Comparison of ENCODE assay signal across 5 fruit fly cellular contexts in the genomic region with DNA sequence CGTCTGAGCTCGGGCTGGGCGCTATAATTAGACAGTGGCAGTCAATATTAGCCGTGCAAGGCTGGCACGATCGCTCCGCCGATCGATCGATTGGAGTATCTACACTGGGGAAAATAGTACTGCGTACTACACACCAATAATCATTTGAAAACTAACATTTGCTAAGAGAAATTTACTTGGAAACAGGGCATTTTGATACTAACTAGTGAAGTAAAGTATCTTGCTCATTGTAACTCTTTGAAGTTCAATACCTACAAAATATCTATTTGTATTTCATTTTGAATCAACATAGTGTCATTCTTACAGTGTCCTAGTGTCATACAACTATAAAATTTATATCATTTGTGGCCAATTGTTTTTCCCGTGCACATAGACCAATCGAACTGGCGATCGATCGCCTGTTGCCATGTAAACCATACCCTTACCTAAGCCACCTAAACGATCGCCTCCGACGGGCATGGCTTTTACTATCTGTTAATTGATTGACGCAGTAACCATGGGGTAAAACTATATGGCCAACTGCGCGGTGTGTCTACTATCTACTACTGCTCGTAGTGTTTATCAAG.
TF ChIP-seq lines count a peak whose summit lies in the region.

No protein-coding gene starts in this region.

- TF ChIP-seq CTCF in whole organism, embryonic (GFP tag; optimal IDR thresholded peaks at IDR 0.05; lab: Kevin White, UChicago): no peak

TF ChIP-seq in whole organism, adult, 20 proteins besides CTCF, POLR2A, EP300 and RAD21 (continues in another document):
- TF ChIP-seq Crg-1 (GFP tag; optimal IDR thresholded peaks at IDR 0.05; lab: Kevin White, UChicago) (peak; percentile 4), toe (GFP tag; optimal IDR thresholded peaks at IDR 0.05; lab: Kevin White, UChicago) (peak; percentile 77), CG7101 (tag; optimal IDR thresholded peaks at IDR 0.05; lab: Kevin White, UChicago) (peak; percentile 95), Mnt (GFP tag; optimal IDR thresholded peaks at IDR 0.05; lab: Kevin White, UChicago) (peak; percentile 37), CG33017 (tag; optimal IDR thresholded peaks at IDR 0.05; lab: Kevin White, UChicago) (peak; percentile 84), Hr96 (GFP tag; optimal IDR thresholded peaks at IDR 0.05; lab: Kevin White, UChicago) (peak; percentile 88), cic (GFP tag; optimal IDR thresholded peaks at IDR 0.05; lab: Kevin White, UChicago) (no peak), CG1620 (GFP tag; optimal IDR thresholded peaks at IDR 0.05; lab: Kevin White, UChicago) (peak; percentile 47), CG7045 (GFP tag; optimal IDR thresholded peaks at IDR 0.05; lab: Kevin White, UChicago) (peak; percentile 79), CG11617 (GFP tag; optimal IDR thresholded peaks at IDR 0.05; lab: Kevin White, UChicago) (peak; percentile 94), tj (GFP tag; optimal IDR thresholded peaks at IDR 0.05; lab: Kevin White, UChicago) (peak; percentile 57), CG5204 (GFP tag; optimal IDR thresholded peaks at IDR 0.05; lab: Kevin White, UChicago) (peak; percentile 89), CG12768 (GFP tag; optimal IDR thresholded peaks at IDR 0.05; lab: Kevin White, UChicago) (peak; percentile 78), CG14711 (tag; optimal IDR thresholded peaks at IDR 0.05; lab: Kevin White, UChicago) (peak; percentile 49), bab1 (GFP tag; optimal IDR thresholded peaks at IDR 0.05; lab: Kevin White, UChicago) (no peak), cnc (optimal IDR thresholded peaks at IDR 0.05; lab: Kevin White, UChicago) (no peak), ovo (GFP tag; optimal IDR thresholded peaks at IDR 0.05; lab: Kevin White, UChicago) (peak; percentile 51)

TF ChIP-seq in whole organism, embryonic, 481 proteins besides CTCF, POLR2A, EP300 and RAD21 (continues in another document):
- TF ChIP-seq ab (GFP tag; optimal IDR thresholded peaks at IDR 0.05; lab: Kevin White, UChicago) (peak; percentile 36), CG11093 (GFP tag; IDR thresholded peaks at IDR 0.05; lab: Robert Waterston, UW) (peak; percentile 67; the same call in 2 of the 3 replicates), bcd (GFP tag; optimal IDR thresholded peaks at IDR 0.05; lab: Kevin White, UChicago) (peak; percentile 84), Hsf (GFP tag; optimal IDR thresholded peaks at IDR 0.05; lab: Kevin White, UChicago) (peak; percentile 86), Ptx1 (GFP tag; IDR thresholded peaks at IDR 0.05; lab: Robert Waterston, UW) (peak; percentile 88), sob (GFP tag; IDR thresholded peaks at IDR 0.05; lab: Robert Waterston, UW) (no peak; the same call in none of the 2 replicates), CG8359 (GFP tag; optimal IDR thresholded peaks at IDR 0.05; lab: Kevin White, UChicago; ENCODE audit: borderline replicate concordance) (peak; percentile 46), Xrp1 (GFP tag; IDR thresholded peaks at IDR 0.05; lab: Robert Waterston, UW) (peak; percentile 82), Gsc (GFP tag; IDR thresholded peaks at IDR 0.05; lab: Robert Waterston, UW) (0 out of 2 replicates have a peak, but pooled peaks have one; percentile 24), CG9932 (GFP tag; IDR thresholded peaks at IDR 0.05; lab: Robert Waterston, UW) (peak; percentile 55; the same call in 1 of the 2 replicates), wor (GFP tag; IDR thresholded peaks at IDR 0.05; lab: Robert Waterston, UW) (peak; percentile 58), Trl (optimal IDR thresholded peaks at IDR 0.05; lab: Kevin White, UChicago) (no peak), Trl (GFP tag; optimal IDR thresholded peaks at IDR 0.05; lab: Kevin White, UChicago) (peak; percentile 68), CG4424 (GFP tag; optimal IDR thresholded peaks at IDR 0.05; lab: Kevin White, UChicago) (peak; percentile 78), CG32532 (GFP tag; IDR thresholded peaks at IDR 0.05; lab: Robert Waterston, UW) (peak; percentile 70), Six4 (GFP tag; optimal IDR thresholded peaks at IDR 0.05; lab: Kevin White, UChicago) (peak; percentile 76)

TF ChIP-seq in whole organism, prepupa, 60 proteins besides CTCF, POLR2A, EP300 and RAD21 (continues in another document):
- TF ChIP-seq net (GFP tag; optimal IDR thresholded peaks at IDR 0.05; lab: Kevin White, UChicago) (peak; percentile 68), Hr38 (GFP tag; optimal IDR thresholded peaks at IDR 0.05; lab: Kevin White, UChicago) (no peak), Gug (GFP tag; IDR thresholded peaks at IDR 0.05; lab: Robert Waterston, UW) (peak; percentile 65), CG7368 (GFP tag; optimal IDR thresholded peaks at IDR 0.05; lab: Kevin White, UChicago) (peak; percentile 17), Sox14 (GFP tag; optimal IDR thresholded peaks at IDR 0.05; lab: Kevin White, UChicago) (peak; percentile 79), Smox (GFP tag; optimal IDR thresholded peaks at IDR 0.05; lab: Kevin White, UChicago) (peak; percentile 53), eg (GFP tag; IDR thresholded peaks at IDR 0.05; lab: Robert Waterston, UW) (peak; percentile 68), dsx (GFP tag; optimal IDR thresholded peaks at IDR 0.05; lab: Kevin White, UChicago; ENCODE audit: poor library complexity, severe bottlenecking) (peak; percentile 52), fd85E (GFP tag; optimal IDR thresholded peaks at IDR 0.05; lab: Kevin White, UChicago) (no peak), vri (GFP tag; optimal IDR thresholded peaks at IDR 0.05; lab: Kevin White, UChicago) (peak; percentile 39), fkh (GFP tag; optimal IDR thresholded peaks at IDR 0.05; lab: Kevin White, UChicago) (peak; percentile 60), Eip75B (GFP tag; optimal IDR thresholded peaks at IDR 0.05; lab: Kevin White, UChicago) (peak; percentile 64), topi (GFP tag; optimal IDR thresholded peaks at IDR 0.05; lab: Kevin White, UChicago) (peak; percentile 52), esn (GFP tag; optimal IDR thresholded peaks at IDR 0.05; lab: Kevin White, UChicago) (peak; percentile 55), OdsH (GFP tag; optimal IDR thresholded peaks at IDR 0.05; lab: Kevin White, UChicago) (peak; percentile 80), ss (GFP tag; optimal IDR thresholded peaks at IDR 0.05; lab: Kevin White, UChicago) (peak in 1 of 2 experiments; percentile 20), CG6854 (GFP tag; optimal IDR thresholded peaks at IDR 0.05; lab: Kevin White, UChicago) (no peak)

TF ChIP-seq in whole organism, pupa, 21 proteins besides CTCF, POLR2A, EP300 and RAD21 (continues in another document):
- TF ChIP-seq gl (tag; optimal IDR thresholded peaks at IDR 0.05; lab: Kevin White, UChicago) (peak; percentile 20), CG34367 (tag; optimal IDR thresholded peaks at IDR 0.05; lab: Kevin White, UChicago) (peak; percentile 77), fd96Ca (GFP tag; IDR thresholded peaks at IDR 0.05; lab: Robert Waterston, UW) (peak; percentile 34; the same call in 1 of the 3 replicates), CG13204 (GFP tag; optimal IDR thresholded peaks at IDR 0.05; lab: Kevin White, UChicago) (no peak), Pif1B (GFP tag; optimal IDR thresholded peaks at IDR 0.05; lab: Kevin White, UChicago) (peak; percentile 35), CG8159 (tag; optimal IDR thresholded peaks at IDR 0.05; lab: Kevin White, UChicago) (peak; percentile 76), CG8301 (tag; optimal IDR thresholded peaks at IDR 0.05; lab: Kevin White, UChicago) (peak; percentile 60), rn (GFP tag; IDR thresholded peaks at IDR 0.05; lab: Robert Waterston, UW) (peak; percentile 22; the same call in 1 of the 2 replicates), Ets98B (GFP tag; IDR thresholded peaks at IDR 0.05; lab: Robert Waterston, UW) (peak; percentile 62; the same call in 1 of the 2 replicates), CG17806 (tag; optimal IDR thresholded peaks at IDR 0.05; lab: Kevin White, UChicago) (peak; percentile 67), CG10348 (GFP tag; IDR thresholded peaks at IDR 0.05; lab: Robert Waterston, UW) (no peak), CG9948 (tag; optimal IDR thresholded peaks at IDR 0.05; lab: Kevin White, UChicago) (peak; percentile 76), CG12605 (GFP tag; IDR thresholded peaks at IDR 0.05; lab: Robert Waterston, UW) (no peak), CG4496 (GFP tag; IDR thresholded peaks at IDR 0.05; lab: Robert Waterston, UW) (peak; percentile 59), CG32121 (GFP tag; IDR thresholded peaks at IDR 0.05; lab: Robert Waterston, UW) (peak; percentile 64; the same call in 1 of the 2 replicates), Pif1A (GFP tag; optimal IDR thresholded peaks at IDR 0.05; lab: Kevin White, UChicago) (peak; percentile 44), Snoo (tag; optimal IDR thresholded peaks at IDR 0.05; lab: Kevin White, UChicago) (peak; percentile 18), CG14655 (GFP tag; optimal IDR thresholded peaks at IDR 0.05; lab: Kevin White, UChicago) (peak; percentile 68)

TF ChIP-seq in whole organism, wandering third instar larva, 38 proteins besides CTCF, POLR2A, EP300 and RAD21 (continues in another document):
- TF ChIP-seq tai (GFP tag; optimal IDR thresholded peaks at IDR 0.05; lab: Kevin White, UChicago) (no peak), Dfd (GFP tag; optimal IDR thresholded peaks at IDR 0.05; lab: Kevin White, UChicago) (no peak), fru (GFP tag; optimal IDR thresholded peaks at IDR 0.05; lab: Kevin White, UChicago) (peak; percentile 81), dl (GFP tag; optimal IDR thresholded peaks at IDR 0.05; lab: Kevin White, UChicago; ENCODE audit: insufficient read depth in 1 of 2, partially characterized antibody in 2 of 2) (no peak), Hr78 (GFP tag; optimal IDR thresholded peaks at IDR 0.05; lab: Kevin White, UChicago) (no peak), Abd-B (GFP tag; optimal IDR thresholded peaks at IDR 0.05; lab: Kevin White, UChicago) (no peak), Rel (GFP tag; optimal IDR thresholded peaks at IDR 0.05; lab: Kevin White, UChicago) (no peak), Rel (tag; optimal IDR thresholded peaks at IDR 0.05; lab: Kevin White, UChicago) (no peak), ey (GFP tag; optimal IDR thresholded peaks at IDR 0.05; lab: Kevin White, UChicago) (peak; percentile 80), foxo (GFP tag; optimal IDR thresholded peaks at IDR 0.05; lab: Kevin White, UChicago) (peak in 1 of 2 experiments; percentile 58), HLH106 (tag; optimal IDR thresholded peaks at IDR 0.05; lab: Kevin White, UChicago) (peak; percentile 34), sv (GFP tag; optimal IDR thresholded peaks at IDR 0.05; lab: Kevin White, UChicago) (peak; percentile 70), pan (optimal IDR thresholded peaks at IDR 0.05; lab: Kevin White, UChicago) (no peak), brk (GFP tag; optimal IDR thresholded peaks at IDR 0.05; lab: Kevin White, UChicago) (no peak), Hr83 (GFP tag; optimal IDR thresholded peaks at IDR 0.05; lab: Kevin White, UChicago; ENCODE audit: poor library complexity, severe bottlenecking) (no peak), OdsH (GFP tag; optimal IDR thresholded peaks at IDR 0.05; lab: Kevin White, UChicago) (peak; percentile 73), lola (GFP tag; optimal IDR thresholded peaks at IDR 0.05; lab: Kevin White, UChicago) (no peak), rgr (GFP tag; optimal IDR thresholded peaks at IDR 0.05; lab: Kevin White, UChicago) (peak; percentile 78), br (GFP tag; optimal IDR thresholded peaks at IDR 0.05; lab: Kevin White, UChicago) (peak; percentile 62), dmrt93B (GFP tag; optimal IDR thresholded peaks at IDR 0.05; lab: Kevin White, UChicago) (no peak), Sp1 (GFP tag; optimal IDR thresholded peaks at IDR 0.05; lab: Kevin White, UChicago) (peak; percentile 29)
